Worm (Caenorhabditis elegans) whole organism, L4/young adult: ENCODE results near the gene C08B6.14.

Experiments used
- W03F9.2 ChIP-seq: fragments of 150-350 bp; optimal IDR thresholded peaks from 2 replicates; lab custom pipeline; 2014; ENCODE audit warnings: missing biosample characterization, missing genetic modification characterization
- dao-5 ChIP-seq: sonication (generic microtip); optimal IDR thresholded peaks from 2 replicates; lab custom pipeline; 2016; ENCODE audit warnings: missing genotype, missing genetic modification characterization, moderate library complexity, missing compliant biosample characterization
- him-1 ChIP-seq: sonication (generic microtip); optimal IDR thresholded peaks from 2 replicates; lab custom pipeline; 2016; ENCODE audit warnings: missing genotype, missing genetic modification reagents, missing genetic modification characterization, missing compliant biosample characterization

C08B6.14 gene

DNA sequence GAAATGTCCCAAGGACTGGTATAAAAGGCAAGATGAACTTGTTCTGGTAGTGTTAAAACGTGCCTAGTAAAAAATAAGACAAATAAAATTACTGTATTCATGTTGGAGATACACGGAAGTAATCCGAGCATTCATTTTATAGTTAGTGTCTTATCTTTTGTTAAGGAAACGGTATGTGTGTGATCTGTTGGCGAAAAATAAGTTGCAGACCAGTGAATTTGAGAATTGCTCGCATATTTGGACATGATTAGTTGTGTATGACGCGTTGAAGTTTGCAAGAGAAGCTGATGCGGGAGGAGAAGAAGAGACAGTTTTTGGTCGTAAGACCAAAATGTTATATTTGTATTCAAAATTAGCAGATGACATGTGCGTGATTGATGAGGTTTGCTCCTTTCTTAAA, at the start of gene C08B6.14:
Gene C08B6.14, minus strand, starts transcription at position 101 of the 400 bp plus-strand sequence.
- no peak for TF ChIP-seq him-1 (tag; lab: Kevin White, UChicago)
- TF ChIP-seq W03F9.2 (tag; lab: Kevin White, UChicago): no peak
- no peak for TF ChIP-seq dao-5 (tag; lab: Kevin White, UChicago)

DNA sequence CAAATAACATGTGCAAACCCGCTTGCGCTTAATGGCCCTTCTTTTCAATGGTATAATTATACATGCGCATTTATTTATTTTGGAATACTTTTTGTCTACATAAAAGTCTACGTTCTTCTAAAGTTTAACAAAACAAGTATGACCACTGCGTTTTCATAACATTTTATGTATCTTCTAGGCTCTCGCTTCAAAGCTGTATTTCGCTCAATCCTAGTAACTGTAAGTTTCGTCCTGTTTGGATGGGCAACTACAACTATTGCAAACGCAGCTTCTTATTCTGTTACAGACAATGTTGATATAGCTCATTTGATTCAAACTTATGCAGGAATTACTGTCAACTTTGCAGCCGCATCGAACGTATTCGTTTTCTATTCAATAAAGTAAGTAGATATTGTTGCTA, 47.9 kb upstream of the C08B6.14 start, which contains the start of gene srsx-27:
Gene srsx-27, plus strand, starts transcription at position 301 of the 400 bp plus-strand sequence.
- no peak for TF ChIP-seq W03F9.2 (tag; lab: Kevin White, UChicago)
- TF ChIP-seq dao-5 (tag; lab: Kevin White, UChicago): no peak
- no peak for TF ChIP-seq him-1 (tag; lab: Kevin White, UChicago)

DNA sequence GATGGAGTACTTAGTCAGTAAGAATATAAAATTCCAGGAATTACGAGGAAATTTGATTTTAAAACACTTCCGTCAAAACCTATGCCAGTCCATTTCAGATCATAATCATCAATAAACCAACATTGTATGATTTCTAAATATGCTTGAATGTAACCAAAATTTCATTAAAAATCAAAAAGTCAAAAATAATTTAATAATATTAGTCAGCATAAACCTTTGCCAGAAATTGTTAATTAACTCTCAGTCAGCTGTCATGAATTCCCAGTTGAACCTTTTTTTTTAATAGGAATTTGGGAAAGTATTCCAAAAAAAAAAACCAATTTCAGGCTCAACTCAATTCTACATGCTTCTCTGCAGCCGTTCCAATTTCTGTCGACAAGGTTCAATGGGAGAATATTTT, 46.5 kb upstream of the C08B6.14 start, which contains the start of gene srsx-26:
Gene srsx-26, plus strand, starts transcription at position 301 of the 400 bp plus-strand sequence.
- TF ChIP-seq W03F9.2 (tag; lab: Kevin White, UChicago) (no peak), him-1 (tag; lab: Kevin White, UChicago) (no peak), dao-5 (tag; lab: Kevin White, UChicago) (no peak)

DNA sequence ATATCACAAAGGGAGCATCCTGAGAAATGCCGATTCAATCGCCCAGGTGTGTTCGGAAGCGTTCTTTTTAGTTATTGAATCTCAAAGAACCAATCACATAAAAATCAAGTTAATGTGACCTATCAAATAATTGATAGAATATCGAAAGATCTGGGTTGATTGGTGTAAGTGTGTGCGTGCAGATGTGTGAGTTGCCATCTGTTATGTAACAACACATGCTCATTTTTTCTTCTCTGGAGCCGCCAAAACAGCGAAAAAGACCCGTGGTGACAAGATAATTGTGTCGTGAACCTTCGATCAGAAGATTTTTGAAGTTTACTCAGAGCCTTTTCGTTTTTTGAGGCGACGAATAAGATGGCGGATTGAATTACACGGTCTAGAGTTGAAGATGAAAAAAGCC, 45.0 kb upstream of the C08B6.14 start:
- TF ChIP-seq dao-5 (tag; lab: Kevin White, UChicago) (no peak), W03F9.2 (tag; lab: Kevin White, UChicago) (no peak), him-1 (tag; lab: Kevin White, UChicago) (no peak)

DNA sequence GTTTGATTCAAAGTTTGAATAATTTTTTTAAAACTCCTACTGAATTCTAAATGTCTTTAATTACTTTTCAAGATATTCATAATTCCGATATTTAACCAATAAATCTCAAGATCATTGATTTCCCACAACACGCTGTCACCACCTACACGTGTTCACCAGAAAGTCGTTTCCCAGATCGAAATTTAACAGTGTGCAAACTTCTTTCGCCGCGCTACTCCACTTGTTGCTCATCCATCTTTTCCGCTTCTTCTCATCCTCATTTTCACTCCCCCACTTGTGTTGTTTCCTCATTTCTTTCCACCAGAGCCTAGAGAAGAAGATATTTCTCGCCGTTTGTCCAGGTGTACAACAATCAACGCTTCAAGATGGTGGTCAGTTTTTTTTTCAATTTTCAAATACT, 43.8 kb upstream of the C08B6.14 start, which contains the start of gene C51E3.9:
Gene C51E3.9, plus strand, starts transcription at position 301 of the 400 bp plus-strand sequence.
- no peak for TF ChIP-seq dao-5 (tag; lab: Kevin White, UChicago)
- no peak for TF ChIP-seq W03F9.2 (tag; lab: Kevin White, UChicago)
- no peak for TF ChIP-seq him-1 (tag; lab: Kevin White, UChicago)

DNA sequence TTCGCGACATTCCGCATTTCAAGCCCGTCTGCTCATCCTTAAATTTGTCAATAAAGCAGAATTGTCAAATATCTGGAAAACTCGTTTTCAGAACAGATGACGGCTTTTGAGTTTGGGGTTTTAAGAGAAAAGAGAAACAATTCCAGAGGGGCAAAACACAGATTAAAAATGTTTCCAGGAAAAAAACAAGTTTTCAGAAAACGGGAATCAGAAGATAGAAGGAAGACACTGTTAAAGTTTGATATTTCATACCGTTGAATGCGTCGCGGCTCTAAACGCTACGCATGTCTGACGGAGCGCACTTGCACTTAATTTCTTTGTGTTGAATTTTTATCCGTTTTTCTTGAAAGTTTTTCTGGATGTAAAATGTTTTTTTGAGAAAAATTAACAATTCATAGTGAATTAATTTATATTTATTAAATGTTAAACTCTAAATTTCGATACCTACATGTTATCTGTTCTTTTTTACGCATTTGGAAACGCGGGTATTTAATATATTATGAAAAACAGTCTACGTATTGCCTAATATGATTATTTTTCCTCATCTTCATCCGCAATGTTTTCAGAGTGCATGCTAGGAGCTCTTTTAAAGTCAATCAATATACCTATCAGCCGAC, 32.4 kb upstream of the C08B6.14 start, which contains the start of the genes C08B6.18, wdr-20 and C08B6.8:
Gene C08B6.18, minus strand, starts transcription at position 51 of the 617 bp plus-strand sequence.
Gene wdr-20, minus strand, starts transcription at position 82 of the 617 bp plus-strand sequence.
Gene C08B6.8, plus strand, starts transcription at position 567 of the 617 bp plus-strand sequence.
- TF ChIP-seq W03F9.2 (tag; lab: Kevin White, UChicago): no peak
- no peak for TF ChIP-seq dao-5 (tag; lab: Kevin White, UChicago)
- TF ChIP-seq him-1 (tag; lab: Kevin White, UChicago): no peak

DNA sequence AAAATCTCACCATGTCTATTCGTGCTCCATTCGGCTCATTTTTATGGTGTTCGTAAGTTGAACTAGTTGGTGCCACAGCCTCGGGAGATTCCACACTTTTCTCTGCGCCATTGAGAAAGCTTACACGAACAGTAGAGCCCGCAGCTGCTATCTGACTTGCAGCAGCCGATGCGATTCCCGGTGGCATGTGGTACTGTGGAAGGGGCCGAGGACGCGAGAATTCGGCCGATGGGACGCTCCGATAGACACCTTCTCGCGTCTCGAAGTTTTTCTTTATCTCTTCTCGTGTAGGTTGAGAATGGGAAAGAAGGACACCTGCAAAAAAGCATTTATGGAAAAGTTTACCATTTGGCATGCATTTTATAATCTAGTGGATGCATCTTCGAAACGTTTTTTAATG, 31.5 kb upstream of the C08B6.14 start:
- TF ChIP-seq him-1 (tag; lab: Kevin White, UChicago): no peak
- TF ChIP-seq dao-5 (tag; lab: Kevin White, UChicago): no peak
- no peak for TF ChIP-seq W03F9.2 (tag; lab: Kevin White, UChicago)

- TF ChIP-seq dao-5 (tag; lab: Kevin White, UChicago) (no peak), him-1 (tag; lab: Kevin White, UChicago) (no peak), W03F9.2 (tag; lab: Kevin White, UChicago) (no peak)
Observed at ce11 chrV:10130195-10130594, 28.4 kb upstream of the C08B6.14 start, which contains the start of gene aos-1. Gene aos-1 (minus strand): TSS chrV:10130295.

- no peak for TF ChIP-seq him-1 (tag; lab: Kevin White, UChicago)
- TF ChIP-seq W03F9.2 (tag; lab: Kevin White, UChicago): no peak
- TF ChIP-seq dao-5 (tag; lab: Kevin White, UChicago): no peak
Observed at ce11 chrV:10124799-10125548, 23.2 kb upstream of the C08B6.14 start, which contains the start of gene C08B6.10. Gene C08B6.10 (plus strand): TSS chrV:10125498.

DNA sequence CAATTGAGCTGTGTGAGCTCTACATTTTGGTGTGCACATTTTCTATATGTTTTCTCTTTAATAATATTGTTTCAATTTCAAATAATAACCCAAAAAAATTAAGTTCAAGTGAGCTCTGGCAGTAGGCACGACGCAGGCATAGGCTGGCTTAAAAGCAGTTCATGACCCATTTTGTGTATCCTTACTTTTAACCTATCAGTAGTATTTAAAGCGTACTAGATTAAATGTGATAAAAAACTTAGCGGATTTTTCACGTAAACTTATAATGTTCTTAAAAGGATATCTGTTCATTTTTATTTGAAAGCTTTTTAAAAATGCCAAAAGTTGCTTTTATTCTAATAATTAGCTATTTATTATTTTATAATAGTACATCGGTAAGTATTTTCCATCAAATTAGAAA, 21.5 kb upstream of the C08B6.14 start, which contains the start of gene C08B6.6:
Gene C08B6.6, plus strand, starts transcription at position 301 of the 400 bp plus-strand sequence.
- TF ChIP-seq W03F9.2 (tag; lab: Kevin White, UChicago) (no peak), him-1 (tag; lab: Kevin White, UChicago) (no peak), dao-5 (tag; lab: Kevin White, UChicago) (no peak)

- TF ChIP-seq him-1 (tag; lab: Kevin White, UChicago) (no peak), W03F9.2 (tag; lab: Kevin White, UChicago) (no peak), dao-5 (tag; lab: Kevin White, UChicago) (no peak)
Observed at ce11 chrV:10122670-10123069, 20.9 kb upstream of the C08B6.14 start, which contains the start of gene srxa-19. Gene srxa-19 (minus strand): TSS chrV:10122770.

- TF ChIP-seq W03F9.2 (tag; lab: Kevin White, UChicago): no peak
- TF ChIP-seq him-1 (tag; lab: Kevin White, UChicago): no peak
- no peak for TF ChIP-seq dao-5 (tag; lab: Kevin White, UChicago)
Observed at ce11 chrV:10120898-10121297, 19.1 kb upstream of the C08B6.14 start, which contains the start of gene srxa-18. Gene srxa-18 (minus strand): TSS chrV:10120997.

- TF ChIP-seq dao-5 (tag; lab: Kevin White, UChicago): no peak
- TF ChIP-seq him-1 (tag; lab: Kevin White, UChicago): no peak
- TF ChIP-seq W03F9.2 (tag; lab: Kevin White, UChicago): no peak
Observed at ce11 chrV:10117465-10117864, 15.6 kb upstream of the C08B6.14 start, which contains the start of gene C08B6.5. Gene C08B6.5 (plus strand): TSS chrV:10117765.
